Worm (Caenorhabditis elegans) whole organism, L3 larva: ENCODE measurements around the gene best-12.

Source experiments
- ama-1 ChIP-seq: fragments of 150-350 bp; optimal IDR thresholded peaks from 2 replicates; lab custom pipeline; 2018
- nfya-1 ChIP-seq: sonication (generic microtip); optimal IDR thresholded peaks from 2 replicates; lab custom pipeline; 2017; ENCODE audit warnings: missing genetic modification characterization, mild to moderate bottlenecking, missing compliant biosample characterization, antibody characterized with exemption, moderate library complexity; ENCODE audit not compliant: insufficient read depth
- tbx-2 ChIP-seq: sonication (generic microtip); optimal IDR thresholded peaks from 2 replicates; lab custom pipeline; 2016; ENCODE audit warnings: mild to moderate bottlenecking, missing genetic modification characterization, missing compliant biosample characterization
- unc-39 ChIP-seq: sonication (generic microtip); optimal IDR thresholded peaks from 4 replicates; lab custom pipeline; 2017; ENCODE audit warnings: missing biosample characterization, missing genetic modification characterization

DNA sequence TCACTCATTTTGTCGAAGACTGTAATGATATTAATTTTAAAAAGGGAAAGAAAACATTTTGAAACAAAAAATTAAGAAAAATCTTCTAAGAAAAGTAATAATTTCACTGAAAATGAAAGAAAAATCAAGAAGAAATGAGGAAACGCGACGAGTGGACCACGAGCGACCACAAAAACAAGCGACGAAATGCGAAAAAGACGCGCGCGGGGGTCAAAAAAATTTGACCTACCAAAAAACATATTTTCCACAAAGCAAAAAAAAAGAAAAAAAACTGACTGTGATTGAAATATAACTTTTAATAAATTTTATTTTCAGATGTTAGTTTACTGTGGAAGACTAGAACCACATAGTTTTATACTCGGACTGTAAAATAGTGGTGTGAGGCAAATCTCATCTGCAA, 9.6 kb downstream of the best-12 start, which contains the start of gene F14H3.6:
- TF ChIP-seq tbx-2 (tag; lab: Kevin White, UChicago) (no peak), unc-39 (tag; lab: Kevin White, UChicago) (no peak), nfya-1 (tag; lab: Kevin White, UChicago) (no peak), ama-1 (no peak)
